Worm (Caenorhabditis elegans) whole organism, late embryonic: Measurements from ENCODE around the gene ska-3.

Source experiments
- C08G9.2 ChIP-seq: sonication (generic microtip); optimal IDR thresholded peaks from 2 replicates; lab custom pipeline; 2016; ENCODE audit warnings: mild to moderate bottlenecking, missing genetic modification characterization, moderate library complexity, missing compliant biosample characterization
- C38D4.7 ChIP-seq: fragments of 200-800 bp; sonication (Bioruptor generic); optimal IDR thresholded peaks from 2 replicates; lab custom pipeline; 2018; ENCODE audit warnings: mild to moderate bottlenecking, missing genetic modification characterization, moderate library complexity, missing compliant biosample characterization
- F13H6.1 ChIP-seq: sonication (generic microtip); optimal IDR thresholded peaks from 2 replicates; lab custom pipeline; 2016; ENCODE audit warnings: missing genetic modification characterization, missing compliant biosample characterization
- K02D7.2 ChIP-seq: sonication (generic microtip); optimal IDR thresholded peaks from 2 replicates; lab custom pipeline; 2017; ENCODE audit warnings: mild to moderate bottlenecking, missing genetic modification characterization, missing compliant biosample characterization
- K09A11.1 ChIP-seq: sonication (generic microtip); optimal IDR thresholded peaks from 2 replicates; lab custom pipeline; 2017; ENCODE audit warnings: antibody characterized with exemption, mild to moderate bottlenecking, missing genetic modification characterization, missing compliant biosample characterization; ENCODE audit not compliant: insufficient read depth
- T23F11.4 ChIP-seq: fragments of 200-800 bp; sonication (Bioruptor generic); optimal IDR thresholded peaks from 2 replicates; lab custom pipeline; 2018; ENCODE audit warnings: mild to moderate bottlenecking, missing genetic modification characterization, missing compliant biosample characterization
- Y22D7AL.16 ChIP-seq: sonication (generic microtip); optimal IDR thresholded peaks from 2 replicates; lab custom pipeline; 2016; ENCODE audit warnings: missing genetic modification characterization, missing compliant biosample characterization
- ahr-1 ChIP-seq: sonication (generic microtip); optimal IDR thresholded peaks from 2 replicates; lab custom pipeline; 2016; ENCODE audit warnings: missing genetic modification characterization, missing compliant biosample characterization
- ama-1 ChIP-seq: fragments of 150-350 bp; optimal IDR thresholded peaks from 2 replicates; lab custom pipeline; 2014
- ceh-14 ChIP-seq: sonication (generic microtip); optimal IDR thresholded peaks from 2 replicates; lab custom pipeline; 2016; ENCODE audit warnings: missing genotype, missing genetic modification characterization, missing compliant biosample characterization
- ceh-18 ChIP-seq: sonication (generic microtip); optimal IDR thresholded peaks from 2 replicates; lab custom pipeline; 2016; ENCODE audit warnings: missing genetic modification characterization, missing compliant biosample characterization
- ceh-19 ChIP-seq: fragments of 200-800 bp; sonication (Bioruptor generic); optimal IDR thresholded peaks from 2 replicates; lab custom pipeline; 2018; ENCODE audit warnings: mild to moderate bottlenecking, missing genetic modification characterization, missing compliant biosample characterization
- ceh-2 ChIP-seq: sonication (generic microtip); optimal IDR thresholded peaks from 2 replicates; lab custom pipeline; 2016; ENCODE audit warnings: missing genotype, missing genetic modification characterization, missing compliant biosample characterization
- ceh-22 ChIP-seq: sonication (generic microtip); optimal IDR thresholded peaks from 2 replicates; lab custom pipeline; 2017; ENCODE audit warnings: missing biosample characterization, missing genetic modification characterization
- ceh-30 ChIP-seq: fragments of 150-350 bp; optimal IDR thresholded peaks from 2 replicates; lab custom pipeline; 2014; ENCODE audit warnings: missing biosample characterization, missing genetic modification characterization
- ceh-31 ChIP-seq: sonication (generic microtip); optimal IDR thresholded peaks from 2 replicates; lab custom pipeline; 2016; ENCODE audit warnings: missing genetic modification characterization, missing compliant biosample characterization
- ceh-34 ChIP-seq: sonication (generic microtip); optimal IDR thresholded peaks from 2 replicates; lab custom pipeline; 2016; ENCODE audit warnings: mild to moderate bottlenecking, missing genetic modification characterization, missing compliant biosample characterization
- ceh-48 ChIP-seq: sonication (generic microtip); optimal IDR thresholded peaks from 2 replicates; lab custom pipeline; 2016; ENCODE audit warnings: missing genetic modification characterization, inconsistent platforms, missing compliant biosample characterization
- ceh-9 ChIP-seq: sonication (generic microtip); optimal IDR thresholded peaks from 2 replicates; lab custom pipeline; 2016; ENCODE audit warnings: mild to moderate bottlenecking, missing genetic modification characterization, inconsistent platforms, missing compliant biosample characterization
- dmd-4 ChIP-seq: sonication (generic microtip); optimal IDR thresholded peaks from 2 replicates; lab custom pipeline; 2016; ENCODE audit warnings: borderline replicate concordance, missing genetic modification characterization, missing compliant biosample characterization
- dve-1 ChIP-seq: sonication (generic microtip); optimal IDR thresholded peaks from 2 replicates; lab custom pipeline; 2017; ENCODE audit warnings: antibody characterized with exemption, mild to moderate bottlenecking, missing genetic modification characterization, missing compliant biosample characterization
- elt-2 ChIP-seq: sonication (generic microtip); optimal IDR thresholded peaks from 2 replicates; lab custom pipeline; 2016; ENCODE audit warnings: missing genetic modification reagents, missing genetic modification characterization, missing compliant biosample characterization
- elt-4 ChIP-seq: sonication (generic microtip); optimal IDR thresholded peaks from 2 replicates; lab custom pipeline; 2016; ENCODE audit warnings: missing genetic modification characterization, missing compliant biosample characterization
- eyg-1 ChIP-seq: sonication (generic microtip); optimal IDR thresholded peaks from 2 replicates; lab custom pipeline; 2016; ENCODE audit warnings: missing genotype, missing genetic modification characterization, missing compliant biosample characterization
- fax-1 ChIP-seq: sonication (generic microtip); optimal IDR thresholded peaks from 2 replicates; lab custom pipeline; 2016; ENCODE audit warnings: missing genotype, missing genetic modification characterization, missing compliant biosample characterization
- fkh-10 ChIP-seq: fragments of 150-350 bp; optimal IDR thresholded peaks from 2 replicates; lab custom pipeline; 2014; ENCODE audit warnings: missing biosample characterization, missing genetic modification reagents, missing genetic modification characterization
- hlh-13 ChIP-seq: fragments of 200-800 bp; sonication (Bioruptor generic); optimal IDR thresholded peaks from 2 replicates; lab custom pipeline; 2018; ENCODE audit warnings: mild to moderate bottlenecking, missing genetic modification characterization, missing compliant biosample characterization
- hlh-15 ChIP-seq: sonication (generic microtip); optimal IDR thresholded peaks from 2 replicates; lab custom pipeline; 2016; ENCODE audit warnings: missing genetic modification characterization, missing compliant biosample characterization
- hlh-30 ChIP-seq: sonication (generic microtip); optimal IDR thresholded peaks from 2 replicates; lab custom pipeline; 2017; ENCODE audit warnings: antibody characterized with exemption, missing genetic modification characterization, missing compliant biosample characterization; ENCODE audit not compliant: insufficient read depth
- hlh-6 ChIP-seq: sonication (generic microtip); optimal IDR thresholded peaks from 2 replicates; lab custom pipeline; 2016; ENCODE audit warnings: missing genotype, missing genetic modification characterization, missing compliant biosample characterization
- hlh-8 ChIP-seq: sonication (generic microtip); optimal IDR thresholded peaks from 2 replicates; lab custom pipeline; 2016; ENCODE audit warnings: missing genotype, missing genetic modification characterization, missing compliant biosample characterization
- lim-6 ChIP-seq: sonication (generic microtip); optimal IDR thresholded peaks from 2 replicates; lab custom pipeline; 2016; ENCODE audit warnings: missing genetic modification characterization, missing compliant biosample characterization
- lin-11 ChIP-seq: fragments of 200-800 bp; sonication (Bioruptor generic); optimal IDR thresholded peaks from 2 replicates; lab custom pipeline; 2018; ENCODE audit warnings: mild to moderate bottlenecking, missing genetic modification characterization, missing compliant biosample characterization
- madf-2 ChIP-seq: sonication (generic microtip); optimal IDR thresholded peaks from 2 replicates; lab custom pipeline; 2017; ENCODE audit warnings: missing genetic modification characterization, missing compliant biosample characterization
- nfya-1 ChIP-seq: sonication (generic microtip); optimal IDR thresholded peaks from 2 replicates; lab custom pipeline; 2017; ENCODE audit warnings: missing genetic modification characterization, mild to moderate bottlenecking, missing compliant biosample characterization, antibody characterized with exemption, moderate library complexity
- nhr-11 ChIP-seq: fragments of 150-350 bp; optimal IDR thresholded peaks from 2 replicates; lab custom pipeline; 2014; ENCODE audit warnings: missing biosample characterization, missing genetic modification characterization
- nhr-232 ChIP-seq: sonication (generic microtip); optimal IDR thresholded peaks from 2 replicates; lab custom pipeline; 2016; ENCODE audit warnings: missing genetic modification characterization, missing compliant biosample characterization
- npax-4 ChIP-seq: sonication (generic microtip); optimal IDR thresholded peaks from 2 replicates; lab custom pipeline; 2016; ENCODE audit warnings: missing genetic modification characterization, missing compliant biosample characterization
- odd-2 ChIP-seq: sonication (generic microtip); optimal IDR thresholded peaks from 2 replicates; lab custom pipeline; 2017; ENCODE audit warnings: antibody characterized with exemption, mild to moderate bottlenecking, missing genetic modification characterization, missing compliant biosample characterization
- pag-3 ChIP-seq: sonication (generic microtip); optimal IDR thresholded peaks from 2 replicates; lab custom pipeline; 2016; ENCODE audit warnings: missing compliant biosample characterization, missing genetic modification characterization, borderline replicate concordance
- pat-9 ChIP-seq: fragments of 200-800 bp; sonication (Bioruptor generic); optimal IDR thresholded peaks from 2 replicates; lab custom pipeline; 2018; ENCODE audit warnings: mild to moderate bottlenecking, missing genetic modification characterization, moderate library complexity, missing compliant biosample characterization
- pha-4 ChIP-seq: fragments of 150-350 bp; optimal IDR thresholded peaks from 2 replicates; lab custom pipeline; 2018; ENCODE audit warnings: missing biosample characterization, missing genetic modification reagents, missing genetic modification characterization
- sdc-2 ChIP-seq: sonication (generic microtip); optimal IDR thresholded peaks from 2 replicates; lab custom pipeline; 2016; ENCODE audit warnings: missing genotype, missing genetic modification characterization, missing compliant biosample characterization
- sox-2 ChIP-seq: fragments of 200-800 bp; sonication (Bioruptor generic); IDR thresholded peaks from 2 replicates; pipeline ENCODE4 v1.3.6; 2022; ENCODE audit warnings: missing genetic modification reagents, missing genetic modification characterization, missing compliant biosample characterization
- sox-4 ChIP-seq: sonication (generic microtip); optimal IDR thresholded peaks from 2 replicates; lab custom pipeline; 2017; ENCODE audit warnings: mild to moderate bottlenecking, missing genetic modification characterization, inconsistent platforms, missing compliant biosample characterization
- syd-9 ChIP-seq: sonication (generic microtip); optimal IDR thresholded peaks from 2 replicates; lab custom pipeline; 2016; ENCODE audit warnings: mild to moderate bottlenecking, missing genetic modification characterization, moderate library complexity, missing compliant biosample characterization
- tbx-7 ChIP-seq: sonication (generic microtip); optimal IDR thresholded peaks from 2 replicates; lab custom pipeline; 2016; ENCODE audit warnings: missing genotype, missing genetic modification characterization, missing compliant biosample characterization
- unc-3 ChIP-seq, 2 experiments: fragments of 200-800 bp in 1 of 2; sonication (Bioruptor generic) in 1 of 2; sonication (generic microtip) in 1 of 2; conservative IDR thresholded peaks in 1 of 2; optimal IDR thresholded peaks in 1 of 2; 2 replicates each; pipeline versions ENCODE4 v1.3.6 to Lab custom; 2016 to 2022; ENCODE audit warnings: missing compliant biosample characterization in 2 of 2, missing genetic modification characterization in 2 of 2, missing genetic modification reagents in 1 of 2
- unc-42 ChIP-seq: sonication (generic microtip); optimal IDR thresholded peaks from 2 replicates; lab custom pipeline; 2016; ENCODE audit warnings: missing genotype, missing genetic modification characterization, missing compliant biosample characterization
- unc-55 ChIP-seq: sonication (generic microtip); optimal IDR thresholded peaks from 2 replicates; lab custom pipeline; 2017; ENCODE audit warnings: missing biosample characterization, missing genetic modification reagents, missing genetic modification characterization
- unc-86 ChIP-seq: sonication (generic microtip); optimal IDR thresholded peaks from 2 replicates; lab custom pipeline; 2016; ENCODE audit warnings: missing genetic modification characterization, missing compliant biosample characterization
- zip-5 ChIP-seq: sonication (generic microtip); optimal IDR thresholded peaks from 2 replicates; lab custom pipeline; 2016; ENCODE audit warnings: missing genetic modification characterization, missing compliant biosample characterization
- ztf-16 ChIP-seq: sonication (generic microtip); optimal IDR thresholded peaks from 2 replicates; lab custom pipeline; 2017; ENCODE audit warnings: missing genetic modification characterization, missing compliant biosample characterization

The ska-3 gene

ce11 chrIII:5678935-5679334 lies at the start of gene ska-3, which contains the start of gene rps-12:
Gene ska-3 (minus strand): TSS chrIII:5679005.
Gene rps-12 (plus strand): TSS chrIII:5679298.
- TF ChIP-seq nhr-11 (tag; lab: Kevin White, UChicago) (peak; percentile 78), elt-4 (tag; lab: Kevin White, UChicago) (no peak), hlh-15 (tag; lab: Kevin White, UChicago) (no peak), hlh-8 (tag; lab: Kevin White, UChicago) (peak; percentile 43), elt-2 (tag; lab: Kevin White, UChicago) (peak; percentile 69), sdc-2 (tag; lab: Kevin White, UChicago) (peak; percentile 28), ceh-31 (tag; lab: Kevin White, UChicago) (peak; percentile 89), unc-3 (GFP tag; conservative IDR thresholded peaks at IDR 0.05; lab: Robert Waterston, UW) (no peak), unc-3 (tag; optimal IDR thresholded peaks at IDR 0.05; lab: Kevin White, UChicago) (peak; percentile 56), ceh-18 (tag; lab: Kevin White, UChicago) (peak; percentile 94), F13H6.1 (tag; lab: Kevin White, UChicago) (peak; percentile 21), ceh-48 (peak; percentile 82), pag-3 (tag; lab: Kevin White, UChicago) (no peak), syd-9 (tag; lab: Kevin White, UChicago) (peak; percentile 48), ceh-14 (peak; percentile 62), tbx-7 (peak; percentile 41), ceh-30 (peak; percentile 64), Y22D7AL.16 (no peak), fkh-10 (GFP tag; lab: Kevin White, UChicago) (no peak), ztf-16 (tag; lab: Kevin White, UChicago) (peak; percentile 78), dmd-4 (peak; percentile 67), hlh-13 (GFP tag; lab: Kevin White, UChicago) (no peak), pha-4 (tag; lab: Kevin White, UChicago) (no peak), C08G9.2 (tag; lab: Kevin White, UChicago) (peak; percentile 35), npax-4 (tag; lab: Kevin White, UChicago) (no peak), odd-2 (tag; lab: Kevin White, UChicago) (no peak), K09A11.1 (tag; lab: Kevin White, UChicago) (peak; percentile 52), lin-11 (tag; lab: Kevin White, UChicago) (no peak), madf-2 (tag; lab: Kevin White, UChicago) (peak; percentile 56), ama-1 (no peak), nhr-232 (tag; lab: Kevin White, UChicago) (no peak), dve-1 (tag; lab: Kevin White, UChicago) (peak; percentile 95), ceh-2 (tag; lab: Kevin White, UChicago) (peak; percentile 59), K02D7.2 (tag; lab: Kevin White, UChicago) (no peak), hlh-30 (tag; lab: Kevin White, UChicago) (peak; percentile 70), ceh-19 (GFP tag; lab: Kevin White, UChicago) (no peak), unc-42 (peak; percentile 87), ceh-22 (no peak), C38D4.7 (GFP tag; lab: Kevin White, UChicago) (no peak), eyg-1 (no peak), ceh-9 (no peak), T23F11.4 (GFP tag; lab: Kevin White, UChicago) (no peak), sox-2 (GFP tag; lab: Robert Waterston, UW) (peak; percentile 24; the same call in 1 of the 2 replicates), fax-1 (tag; lab: Kevin White, UChicago) (no peak), ahr-1 (no peak), hlh-6 (tag; lab: Kevin White, UChicago) (no peak), sox-4 (tag; lab: Kevin White, UChicago) (no peak), ceh-34 (tag; lab: Kevin White, UChicago) (peak; percentile 89), nfya-1 (tag; lab: Kevin White, UChicago) (peak; percentile 96), pat-9 (peak; percentile 58), zip-5 (tag; lab: Kevin White, UChicago) (no peak), unc-55 (GFP tag; lab: Kevin White, UChicago) (peak; percentile 74), unc-86 (tag; lab: Kevin White, UChicago) (peak; percentile 74), lim-6 (tag; lab: Kevin White, UChicago) (no peak)
